Fruit fly (Drosophila melanogaster) ovary, adult (tissue): ENCODE data around the gene CG2865.

Source experiments
- CG17801 ChIP-seq: fragments of 200-800 bp; optimal IDR thresholded peaks from 2 replicates; lab custom pipeline; 2019; ENCODE audit warnings: missing biosample characterization, mild to moderate bottlenecking, missing genetic modification characterization, moderate library complexity; ENCODE audit not compliant: partially characterized antibody

The CG2865 gene

DNA sequence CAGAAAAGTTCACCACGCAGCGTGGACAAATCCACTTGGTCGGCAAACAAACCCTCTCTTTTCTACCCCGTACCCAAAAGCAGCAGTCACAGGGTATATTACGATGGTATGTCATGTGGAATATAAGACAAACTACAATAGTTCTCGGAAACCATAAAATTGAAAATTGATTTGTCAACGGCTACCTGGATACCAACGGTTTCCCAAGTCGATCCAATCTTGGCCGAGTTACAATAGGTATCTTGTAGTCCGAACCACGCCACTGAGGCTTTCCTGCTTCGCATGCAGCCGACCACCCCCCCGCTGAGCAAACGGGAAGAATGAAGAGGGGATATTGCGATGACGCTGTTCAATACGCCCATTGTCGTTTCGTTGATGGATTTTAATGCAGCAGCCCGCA lies 25.2 kb upstream of the CG2865 start:
- TF ChIP-seq CG17801 (GFP tag; lab: Kevin White, UChicago) = no peak

DNA sequence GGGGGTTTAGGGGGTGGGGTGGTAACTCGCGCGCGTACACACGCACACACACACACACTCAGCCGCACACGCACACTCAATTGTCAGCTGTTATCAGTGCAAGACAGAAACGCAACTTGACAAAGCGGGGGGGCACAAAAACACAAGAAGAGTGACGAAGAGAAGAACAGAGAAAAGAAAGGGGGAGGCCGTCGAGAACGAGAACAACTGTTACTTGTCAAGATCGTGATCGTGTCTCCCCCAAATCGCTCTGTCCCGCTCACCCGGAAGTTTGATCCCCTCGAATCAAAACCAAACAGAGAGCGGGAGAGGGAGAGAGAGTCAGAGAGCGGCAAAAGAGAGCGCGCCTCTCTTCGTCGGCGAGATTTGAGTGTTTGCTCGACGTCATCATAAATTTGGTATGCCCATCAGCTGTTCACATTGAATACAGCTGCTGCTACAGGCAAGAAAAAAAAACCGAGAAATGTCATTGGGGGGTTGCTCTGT lies 24.2 kb upstream of the CG2865 start:
- peak; percentile 66 for TF ChIP-seq CG17801 (GFP tag; lab: Kevin White, UChicago)

DNA sequence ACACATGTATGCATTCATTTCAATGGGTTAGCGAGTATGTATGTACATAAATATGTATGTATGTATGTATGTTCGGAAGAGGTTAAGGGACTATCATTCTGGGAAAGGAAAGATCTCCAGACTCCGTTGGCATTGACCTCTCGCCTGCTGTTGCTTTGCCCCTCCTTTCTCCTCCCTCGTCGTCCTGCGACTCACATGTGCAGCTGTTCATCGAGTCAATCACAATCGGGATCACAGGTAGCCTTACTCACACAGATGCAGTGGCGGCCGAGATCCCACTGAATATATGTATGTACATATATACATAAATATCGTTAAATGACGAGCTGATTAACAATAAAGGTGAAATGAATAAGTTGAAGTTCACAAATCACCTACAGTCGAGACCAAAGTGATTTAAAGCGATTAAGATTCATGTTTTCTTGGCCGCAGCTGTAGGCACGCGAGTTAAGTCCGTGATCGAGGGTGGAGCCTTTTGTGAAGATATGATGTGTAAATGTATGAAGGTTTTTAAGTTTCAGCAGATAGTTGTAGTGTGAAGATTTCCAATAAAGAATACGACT lies 15.3 kb upstream of the CG2865 start:
- TF ChIP-seq CG17801 (GFP tag; lab: Kevin White, UChicago) = no peak

DNA sequence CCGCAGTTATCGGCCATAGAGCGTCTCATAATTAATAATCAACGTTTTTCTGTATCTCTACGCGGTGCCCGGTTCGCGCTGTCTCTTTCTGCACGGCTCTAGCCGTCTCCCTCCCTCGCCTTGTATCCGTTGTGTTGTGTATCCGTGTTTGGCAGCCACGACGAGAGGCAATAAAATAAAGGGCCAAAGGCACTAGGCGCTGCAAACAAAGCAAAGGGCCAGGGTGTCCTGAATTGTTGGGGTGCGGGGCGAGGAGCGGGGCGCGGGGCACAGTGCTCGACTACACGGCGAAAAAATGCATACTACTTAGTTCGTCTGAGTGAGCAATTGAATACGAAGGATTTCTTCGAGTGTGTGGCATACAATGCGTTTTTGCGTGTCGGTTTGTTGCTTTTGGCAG lies 14.4 kb upstream of the CG2865 start:
- no peak for TF ChIP-seq CG17801 (GFP tag; lab: Kevin White, UChicago)

DNA sequence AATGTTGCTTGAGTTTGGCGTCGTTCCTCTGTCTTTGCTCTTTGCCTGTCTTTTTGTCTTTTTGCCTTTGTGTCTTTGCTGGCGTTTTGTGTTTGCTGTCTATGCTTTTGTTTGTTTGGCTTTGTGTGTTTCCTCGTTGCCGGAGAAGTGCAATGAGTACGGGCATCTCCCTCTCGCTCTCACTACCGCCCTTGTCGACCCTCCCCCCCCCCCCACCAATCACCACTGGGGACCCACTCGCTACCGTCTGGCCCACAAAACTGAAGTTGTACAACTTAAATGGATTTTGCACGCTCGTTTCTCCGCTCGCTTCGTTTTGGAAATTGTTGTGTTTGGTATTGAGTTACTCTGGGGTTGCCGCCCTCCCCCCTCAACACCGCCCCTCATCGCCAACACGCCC lies 13.5 kb upstream of the CG2865 start:
- no peak for TF ChIP-seq CG17801 (GFP tag; lab: Kevin White, UChicago)

DNA sequence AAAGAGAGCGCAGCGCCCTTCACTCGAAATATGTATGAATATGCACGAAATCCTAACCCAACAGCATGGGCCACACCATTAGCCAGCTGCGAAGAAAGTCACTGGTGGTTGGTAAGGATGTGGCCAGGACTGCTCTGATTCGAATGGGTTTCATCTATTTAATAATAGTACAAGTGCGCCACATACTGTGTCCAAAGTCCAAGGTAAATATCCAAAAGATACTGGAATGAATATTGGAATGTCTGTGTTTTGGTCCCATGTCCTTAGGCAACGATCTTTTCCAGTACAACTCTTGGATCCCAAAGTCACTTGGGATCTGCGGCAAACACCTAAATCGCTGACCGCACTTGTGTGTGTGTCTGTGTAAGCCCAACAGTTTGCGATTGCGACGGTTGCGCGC lies 13.1 kb upstream of the CG2865 start:
- no peak for TF ChIP-seq CG17801 (GFP tag; lab: Kevin White, UChicago)

DNA sequence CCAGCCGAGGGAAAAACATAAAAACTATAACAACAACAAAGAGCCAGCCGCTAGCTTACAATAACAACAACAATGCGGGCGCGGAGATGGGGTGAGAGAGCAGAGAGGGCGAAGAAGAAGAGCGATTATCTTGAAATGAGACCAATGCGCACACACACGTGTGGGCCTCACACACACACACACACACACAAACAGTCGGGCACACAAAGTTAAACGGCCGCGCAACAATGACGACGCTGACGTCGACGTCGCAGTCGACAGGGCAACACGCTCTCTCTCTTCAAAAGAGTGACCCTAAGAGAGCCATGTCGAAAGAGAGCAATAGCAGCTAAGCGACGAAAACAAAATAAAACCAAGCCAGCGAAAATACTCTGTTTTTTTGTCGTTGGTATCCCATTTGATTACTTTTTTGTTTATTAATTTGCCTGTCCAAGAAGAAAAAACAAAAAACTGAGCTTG lies 12.7 kb upstream of the CG2865 start:
- TF ChIP-seq CG17801 (GFP tag; lab: Kevin White, UChicago) = peak; percentile 69

DNA sequence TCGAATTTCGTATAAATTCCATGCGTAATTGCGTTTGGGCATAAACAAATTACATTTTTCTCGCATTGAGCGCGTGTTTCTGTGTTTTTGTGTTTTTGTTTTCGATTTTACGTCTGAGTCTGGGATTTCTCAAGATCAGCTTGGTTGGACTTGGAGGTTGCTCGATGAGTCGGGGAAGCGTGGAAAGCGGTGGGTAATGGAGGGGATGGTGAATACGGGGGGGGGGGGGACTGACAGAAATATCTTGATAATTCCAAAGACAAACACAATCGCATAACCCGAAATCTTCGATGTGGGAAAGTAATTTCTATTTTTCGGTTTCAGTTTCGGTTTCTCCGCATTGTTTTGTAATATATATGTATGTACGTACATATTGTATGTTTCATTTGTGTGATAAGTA lies 12.1 kb upstream of the CG2865 start:
- TF ChIP-seq CG17801 (GFP tag; lab: Kevin White, UChicago) = no peak

DNA sequence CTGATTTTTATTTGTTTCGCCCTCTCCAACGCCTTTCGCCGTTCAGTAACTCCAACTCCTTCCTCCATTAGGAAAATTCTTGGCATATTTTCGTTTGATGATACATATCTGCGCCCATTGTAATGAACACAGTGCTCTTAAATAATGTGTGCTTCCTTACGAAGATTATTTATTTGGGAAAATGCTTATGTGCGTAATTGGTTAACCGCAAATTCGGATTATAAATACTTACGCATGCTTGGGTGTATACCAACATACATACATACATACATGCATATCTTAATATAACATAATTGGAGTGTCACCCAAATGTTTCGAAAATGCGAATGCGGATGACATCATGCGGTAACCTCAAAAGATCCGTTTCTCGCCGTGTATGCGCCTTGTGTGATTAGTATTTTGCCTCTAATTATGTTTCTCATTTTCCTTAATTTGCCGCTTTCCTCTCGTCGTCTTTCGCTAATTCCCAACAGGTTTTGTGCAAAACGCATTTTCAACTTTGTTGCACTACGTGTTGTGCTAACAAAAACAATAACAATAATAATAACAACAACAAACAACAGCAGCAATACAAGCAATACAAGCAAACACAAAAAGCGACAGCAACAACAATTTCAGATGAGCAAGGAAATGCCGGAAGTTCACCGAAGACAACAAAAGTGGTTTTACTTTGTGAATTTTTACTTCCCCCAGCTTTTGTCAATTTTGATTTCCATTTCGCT lies 11.5 kb upstream of the CG2865 start:
- no peak for TF ChIP-seq CG17801 (GFP tag; lab: Kevin White, UChicago)

DNA sequence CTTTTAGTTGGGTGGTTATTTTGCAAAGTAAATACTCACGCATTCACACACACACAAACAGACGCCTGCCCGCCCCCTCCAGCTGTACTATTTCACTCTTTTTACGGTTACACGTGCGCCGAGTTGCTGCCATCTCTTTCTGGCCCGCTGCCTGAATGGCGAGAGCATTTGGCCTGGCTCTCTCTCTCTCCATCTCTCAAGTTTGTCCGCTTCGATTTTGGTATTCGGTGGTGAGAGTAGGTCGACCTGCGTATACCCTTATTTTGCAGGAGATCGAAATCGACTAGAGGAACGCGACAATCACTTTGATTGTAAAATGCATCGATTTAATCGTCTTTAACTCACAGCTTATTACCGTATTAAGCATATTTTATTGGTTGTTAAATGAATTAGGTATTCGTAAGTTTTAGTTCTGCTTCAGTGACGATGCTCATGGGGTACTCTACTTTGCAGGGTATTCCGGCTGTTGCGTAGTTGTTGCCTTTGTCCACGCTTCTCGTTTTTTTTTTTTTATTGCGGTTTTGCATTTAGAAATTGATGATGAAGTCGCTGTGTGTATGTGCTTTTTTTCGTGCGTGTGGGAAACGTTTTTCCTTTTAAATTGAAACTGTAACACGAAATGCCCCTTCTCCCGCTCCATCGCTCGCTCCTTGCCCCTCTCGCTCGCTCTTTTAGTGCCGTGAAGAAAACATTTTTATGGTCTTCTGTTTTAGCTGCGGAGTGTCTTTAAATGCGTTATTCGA lies 10.7 kb upstream of the CG2865 start:
- peak; percentile 94 for TF ChIP-seq CG17801 (GFP tag; lab: Kevin White, UChicago)

DNA sequence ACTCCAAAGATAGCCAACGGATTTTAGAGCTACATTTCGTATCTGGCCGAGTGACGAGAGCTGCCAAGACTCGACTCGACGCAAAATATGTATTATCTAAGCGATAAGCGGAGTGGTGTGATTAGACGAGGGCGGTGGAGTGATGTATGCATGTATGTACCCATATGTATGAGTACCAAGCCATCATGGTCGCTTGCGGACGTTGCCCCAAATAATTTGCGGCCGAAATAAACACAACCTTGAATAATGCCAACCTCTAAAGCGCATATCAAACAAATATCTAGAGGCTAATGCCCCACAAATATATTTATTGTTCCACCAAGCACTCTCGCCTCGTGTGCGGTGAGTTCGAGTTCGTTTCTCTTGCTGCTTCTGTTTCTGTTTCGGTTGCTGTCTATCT lies 9.7 kb upstream of the CG2865 start:
- TF ChIP-seq CG17801 (GFP tag; lab: Kevin White, UChicago) = no peak

DNA sequence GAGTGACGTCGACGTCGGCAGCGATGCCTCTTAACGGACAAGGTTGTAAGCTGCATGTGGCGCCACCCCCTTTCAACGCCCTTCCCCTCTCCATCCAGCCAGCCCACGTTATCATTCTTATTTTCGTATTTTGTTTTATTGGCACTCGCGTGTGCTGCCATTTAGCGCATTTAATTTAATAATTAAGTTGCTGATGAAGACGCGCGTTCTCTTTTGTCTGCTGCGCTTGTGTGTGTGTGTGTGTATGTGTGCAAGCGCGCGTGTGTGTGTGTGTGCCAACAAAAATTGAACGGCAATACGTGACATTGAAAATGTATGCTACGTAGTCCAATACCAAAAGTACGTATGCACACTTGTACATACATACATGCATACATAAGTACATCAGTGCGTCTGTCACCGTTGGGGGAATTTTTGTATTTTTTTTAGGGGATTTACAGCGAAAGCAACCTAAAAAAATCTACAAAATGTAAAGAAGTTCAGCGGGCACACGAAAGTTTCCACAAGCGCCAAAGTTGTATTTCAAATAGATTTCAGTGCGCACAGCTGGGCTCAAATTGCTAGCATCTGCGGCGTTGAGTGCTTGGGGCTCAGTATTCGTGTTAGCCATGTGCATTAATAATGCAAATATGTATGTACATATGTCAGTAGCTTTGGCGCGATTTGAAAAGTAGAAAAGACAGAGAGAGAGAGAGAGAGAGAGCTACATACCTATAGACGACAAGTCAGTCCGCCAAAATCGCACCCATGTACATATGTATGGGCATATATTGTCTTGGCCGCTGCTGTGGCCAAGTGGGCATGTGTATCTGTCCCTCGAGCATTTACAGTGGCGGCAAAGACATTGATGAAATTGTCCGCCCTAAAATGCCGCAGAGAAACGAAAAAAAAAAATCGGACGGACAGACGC lies 8.7 kb upstream of the CG2865 start:
- TF ChIP-seq CG17801 (GFP tag; lab: Kevin White, UChicago) = peak; percentile 65

DNA sequence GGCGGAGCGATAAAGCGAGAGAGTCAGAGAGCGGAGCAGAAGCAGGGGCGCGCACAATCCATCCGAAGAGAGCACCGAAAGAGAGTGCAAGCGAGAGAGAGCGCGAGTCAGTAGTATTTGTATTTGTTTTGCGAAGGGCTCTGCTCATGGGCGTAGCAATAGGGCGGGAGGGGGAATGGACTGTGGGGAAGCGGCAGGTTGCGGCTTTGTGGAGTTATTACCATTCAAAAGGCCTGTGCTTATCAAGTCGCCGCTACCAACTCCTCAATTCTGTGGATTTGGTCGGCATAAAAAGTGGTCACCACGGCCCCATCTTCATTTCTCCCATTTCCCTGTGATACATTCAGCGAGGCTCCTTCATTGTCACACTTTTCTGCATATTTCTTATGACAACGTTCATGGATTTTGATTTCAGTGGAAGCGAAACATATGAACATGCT lies 7.9 kb upstream of the CG2865 start:
- TF ChIP-seq CG17801 (GFP tag; lab: Kevin White, UChicago) = peak; percentile 76

DNA sequence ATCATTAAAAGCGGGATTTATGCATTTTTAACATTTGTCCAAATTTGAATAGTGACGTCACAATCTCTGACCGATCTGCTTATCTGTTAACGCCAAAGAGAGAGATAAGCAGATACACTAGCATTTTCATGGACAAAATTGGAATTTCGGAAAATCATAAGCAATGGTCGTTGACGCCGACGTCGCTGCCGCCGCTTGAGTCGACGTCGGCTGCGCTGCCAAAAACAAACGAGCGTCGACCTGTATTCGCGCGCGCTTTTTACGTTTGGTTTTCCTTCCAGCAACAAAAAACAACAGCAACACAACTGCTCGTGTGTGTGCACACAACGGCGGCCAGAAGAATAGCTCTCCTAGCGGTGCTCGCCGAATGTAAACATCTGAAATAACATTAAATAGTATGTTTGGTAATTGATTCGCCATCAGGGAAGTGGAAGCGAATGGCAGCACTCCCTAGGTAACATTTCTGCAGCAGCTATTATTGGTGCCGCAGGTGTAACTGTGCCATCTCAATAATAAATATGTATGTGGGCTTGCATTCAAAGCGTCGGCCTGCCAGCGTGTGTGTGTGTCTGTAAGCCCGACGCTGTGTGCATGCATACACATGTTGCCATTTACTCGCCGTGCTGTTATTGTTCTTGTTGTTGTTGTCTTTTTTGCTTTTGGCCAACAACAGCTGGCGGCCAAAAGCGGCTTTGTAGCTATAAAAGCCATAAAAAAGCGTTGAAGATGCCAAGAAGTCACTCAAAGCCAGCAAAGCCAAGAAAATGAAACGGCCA lies 7.3 kb upstream of the CG2865 start:
- TF ChIP-seq CG17801 (GFP tag; lab: Kevin White, UChicago) = peak; percentile 96
